Fruit fly (Drosophila melanogaster) whole organism, embryonic: ENCODE results near the gene Ugt35E1.

Experiments used
- CG10147 ChIP-seq: fragments of 200-800 bp; sonication (Bioruptor generic); optimal IDR thresholded peaks from 2 replicates; lab custom pipeline; 2019; ENCODE audit warnings: missing biosample characterization, mild to moderate bottlenecking, missing genetic modification characterization, moderate library complexity
- CG10209 ChIP-seq: fragments of 200-800 bp; sonication (Bioruptor generic); optimal IDR thresholded peaks from 3 replicates; lab custom pipeline; 2017; ENCODE audit warnings: missing biosample characterization, mild to moderate bottlenecking, missing genetic modification characterization, missing genetic modification reagents
- CG10979 ChIP-seq: fragments of 200-800 bp; sonication (Bioruptor generic); optimal IDR thresholded peaks from 2 replicates; lab custom pipeline; 2018; ENCODE audit warnings: missing biosample characterization, mild to moderate bottlenecking, missing genetic modification characterization, moderate library complexity
- CG12299 ChIP-seq: fragments of 200-800 bp; sonication (Bioruptor generic); optimal IDR thresholded peaks from 2 replicates; lab custom pipeline; 2018; ENCODE audit warnings: missing biosample characterization, mild to moderate bottlenecking, missing genetic modification characterization
- CG14710 ChIP-seq: fragments of 200-800 bp; sonication (Bioruptor generic); optimal IDR thresholded peaks from 3 replicates; lab custom pipeline; 2019; ENCODE audit warnings: missing biosample characterization, mild to moderate bottlenecking, missing genetic modification characterization, moderate library complexity
- CG1647 ChIP-seq: fragments of 200-800 bp; sonication (Bioruptor generic); optimal IDR thresholded peaks from 3 replicates; lab custom pipeline; 2016; ENCODE audit warnings: missing biosample characterization, missing genetic modification characterization
- CG16815 ChIP-seq: fragments of 200-800 bp; sonication (Bioruptor generic); optimal IDR thresholded peaks from 3 replicates; lab custom pipeline; 2017; ENCODE audit warnings: missing biosample characterization, mild to moderate bottlenecking, missing genetic modification characterization
- CG16863 ChIP-seq: fragments of 200-800 bp; sonication (Bioruptor generic); optimal IDR thresholded peaks from 3 replicates; lab custom pipeline; 2016; ENCODE audit warnings: missing biosample characterization, missing genetic modification characterization
- CG17802 ChIP-seq: fragments of 200-800 bp; sonication (Bioruptor generic); optimal IDR thresholded peaks from 2 replicates; lab custom pipeline; 2018; ENCODE audit warnings: missing biosample characterization, mild to moderate bottlenecking, missing genetic modification characterization, moderate library complexity
- CG18262 ChIP-seq: fragments of 200-800 bp; optimal IDR thresholded peaks from 3 replicates; lab custom pipeline; 2019; ENCODE audit warnings: missing biosample characterization, mild to moderate bottlenecking, missing genetic modification characterization, moderate library complexity
- CG31441 ChIP-seq: fragments of 200-800 bp; sonication (Bioruptor generic); IDR thresholded peaks from 2 replicates; pipeline ENCODE4 v1.3.6; 2022; ENCODE audit warnings: missing biosample characterization, missing genetic modification characterization
- CG8388 ChIP-seq: fragments of 200-800 bp; sonication (Bioruptor generic); optimal IDR thresholded peaks from 2 replicates; lab custom pipeline; 2019; ENCODE audit warnings: missing biosample characterization, mild to moderate bottlenecking, missing genetic modification characterization, moderate library complexity
- CG8924 ChIP-seq: fragments of 200-800 bp; optimal IDR thresholded peaks from 3 replicates; lab custom pipeline; 2019; ENCODE audit warnings: missing biosample characterization, mild to moderate bottlenecking, missing genetic modification characterization, moderate library complexity
- CG9797 ChIP-seq: fragments of 200-800 bp; sonication (Bioruptor generic); optimal IDR thresholded peaks from 3 replicates; lab custom pipeline; 2018; ENCODE audit warnings: missing biosample characterization, mild to moderate bottlenecking, missing genetic modification characterization
- Chrac-16 ChIP-seq: fragments of 200-800 bp; sonication (Bioruptor generic); optimal IDR thresholded peaks from 3 replicates; lab custom pipeline; 2016; ENCODE audit warnings: missing biosample characterization, missing genetic modification characterization
- D19B ChIP-seq: fragments of 200-800 bp; sonication (Bioruptor generic); optimal IDR thresholded peaks from 2 replicates; lab custom pipeline; 2017; ENCODE audit warnings: missing biosample characterization, mild to moderate bottlenecking, missing genetic modification characterization
- Dbx ChIP-seq: fragments of 200-800 bp; sonication (Bioruptor generic); IDR thresholded peaks from 3 replicates; pipeline ENCODE4 v1.3.6; 2022; ENCODE audit warnings: missing biosample characterization, missing genetic modification characterization
- Dp ChIP-seq: fragments of 200-800 bp; sonication (Bioruptor generic); optimal IDR thresholded peaks from 2 replicates; lab custom pipeline; 2018; ENCODE audit warnings: missing biosample characterization, mild to moderate bottlenecking, missing genetic modification characterization, moderate library complexity
- H2.0 ChIP-seq: fragments of 200-800 bp; sonication (Bioruptor generic); IDR thresholded peaks from 2 replicates; pipeline ENCODE4 v1.3.6; 2022; ENCODE audit warnings: missing biosample characterization, missing genetic modification characterization
- HmgD ChIP-seq: fragments of 200-800 bp; sonication (Bioruptor generic); optimal IDR thresholded peaks from 3 replicates; lab custom pipeline; 2016; ENCODE audit warnings: missing biosample characterization, missing genetic modification characterization
- Kr ChIP-seq: fragments of 200-800 bp; sonication (Bioruptor generic); optimal IDR thresholded peaks from 2 replicates; lab custom pipeline; 2017; ENCODE audit warnings: missing biosample characterization, mild to moderate bottlenecking, missing genetic modification characterization
- Lhr ChIP-seq: fragments of 200-800 bp; sonication (Bioruptor generic); optimal IDR thresholded peaks from 3 replicates; lab custom pipeline; 2017; ENCODE audit warnings: mild to moderate bottlenecking, missing biosample characterization, missing genetic modification reagents, missing genetic modification characterization
- Six4 ChIP-seq: fragments of 200-800 bp; sonication (Bioruptor generic); optimal IDR thresholded peaks from 2 replicates; lab custom pipeline; 2016; ENCODE audit warnings: missing biosample characterization, missing genetic modification characterization
- Vsx1 ChIP-seq: fragments of 200-800 bp; sonication (Bioruptor generic); optimal IDR thresholded peaks from 2 replicates; lab custom pipeline; 2017; ENCODE audit warnings: missing biosample characterization, mild to moderate bottlenecking, missing genetic modification characterization, missing genetic modification reagents
- YL-1 ChIP-seq: fragments of 200-800 bp; sonication (Bioruptor generic); optimal IDR thresholded peaks from 3 replicates; lab custom pipeline; 2017; ENCODE audit warnings: missing biosample characterization, mild to moderate bottlenecking, missing genetic modification characterization
- ara ChIP-seq: fragments of 200-800 bp; sonication (Bioruptor generic); IDR thresholded peaks from 2 replicates; pipeline ENCODE4 v1.3.6; 2022; ENCODE audit warnings: missing biosample characterization, missing genetic modification characterization
- bbx ChIP-seq: fragments of 200-800 bp; sonication (Bioruptor generic); IDR thresholded peaks from 2 replicates; pipeline ENCODE4 v1.3.6; 2022; ENCODE audit warnings: missing biosample characterization, missing genetic modification characterization; ENCODE audit not compliant: partially characterized antibody
- btn ChIP-seq: fragments of 200-800 bp; sonication (Bioruptor generic); optimal IDR thresholded peaks from 2 replicates; lab custom pipeline; 2016; ENCODE audit warnings: missing biosample characterization, missing genetic modification characterization
- ci ChIP-seq: fragments of 200-800 bp; sonication (Bioruptor generic); IDR thresholded peaks from 3 replicates; pipeline ENCODE4 v1.3.6; 2022; ENCODE audit warnings: missing biosample characterization, missing genetic modification characterization
- corto ChIP-seq: fragments of 200-800 bp; sonication (Bioruptor generic); optimal IDR thresholded peaks from 2 replicates; lab custom pipeline; 2016; ENCODE audit warnings: missing biosample characterization, mild to moderate bottlenecking, missing genetic modification characterization, moderate library complexity
- crc ChIP-seq: fragments of 200-800 bp; sonication (Bioruptor generic); optimal IDR thresholded peaks from 2 replicates; lab custom pipeline; 2016; ENCODE audit warnings: missing biosample characterization, missing genetic modification characterization
- crol ChIP-seq: fragments of 200-800 bp; sonication (Bioruptor generic); IDR thresholded peaks from 2 replicates; pipeline ENCODE4 v1.3.6; 2022; ENCODE audit warnings: missing biosample characterization, missing genetic modification characterization
- fru ChIP-seq: fragments of >200 bp; optimal IDR thresholded peaks from 2 replicates; lab custom pipeline; 2017
- gcm ChIP-seq: fragments of 200-800 bp; sonication (Bioruptor generic); optimal IDR thresholded peaks from 2 replicates; lab custom pipeline; 2019; ENCODE audit warnings: missing biosample characterization, mild to moderate bottlenecking, missing genetic modification characterization, moderate library complexity
- her ChIP-seq: fragments of 200-800 bp; sonication (Bioruptor generic); optimal IDR thresholded peaks from 2 replicates; lab custom pipeline; 2016; ENCODE audit warnings: missing biosample characterization, missing genetic modification characterization
- inv ChIP-seq: fragments of 200-800 bp; sonication (Bioruptor generic); IDR thresholded peaks from 2 replicates; pipeline ENCODE4 v1.3.6; 2022; ENCODE audit warnings: missing biosample characterization, missing genetic modification characterization; ENCODE audit not compliant: partially characterized antibody
- kah ChIP-seq: fragments of 200-800 bp; sonication (Bioruptor generic); optimal IDR thresholded peaks from 2 replicates; lab custom pipeline; 2018; ENCODE audit warnings: missing biosample characterization, mild to moderate bottlenecking, missing genetic modification characterization
- mirr ChIP-seq: fragments of 200-800 bp; sonication (Bioruptor generic); optimal IDR thresholded peaks from 3 replicates; lab custom pipeline; 2018; ENCODE audit warnings: missing biosample characterization, mild to moderate bottlenecking, missing genetic modification characterization
- onecut ChIP-seq: fragments of 200-800 bp; sonication (Bioruptor generic); IDR thresholded peaks from 2 replicates; pipeline ENCODE4 v1.3.6; 2022; ENCODE audit warnings: missing biosample characterization, missing genetic modification characterization
- pho ChIP-seq: fragments of 200-800 bp; sonication (Bioruptor generic); optimal IDR thresholded peaks from 2 replicates; lab custom pipeline; 2016; ENCODE audit warnings: missing biosample characterization, missing genetic modification characterization
- repo ChIP-seq: fragments of 200-800 bp; sonication (Bioruptor generic); optimal IDR thresholded peaks from 2 replicates; lab custom pipeline; 2016; ENCODE audit warnings: missing biosample characterization, missing genetic modification characterization
- rib ChIP-seq: fragments of 200-800 bp; sonication (Bioruptor generic); IDR thresholded peaks from 2 replicates; pipeline ENCODE4 v1.3.6; 2022; ENCODE audit warnings: missing biosample characterization, missing genetic modification characterization
- run ChIP-seq: fragments of 200-800 bp; sonication (Bioruptor generic); optimal IDR thresholded peaks from 3 replicates; lab custom pipeline; 2018; ENCODE audit warnings: missing biosample characterization, mild to moderate bottlenecking, missing genetic modification characterization
- sna ChIP-seq: fragments of 200-800 bp; sonication (Bioruptor generic); IDR thresholded peaks from 2 replicates; pipeline ENCODE4 v1.3.6; 2022; ENCODE audit warnings: missing biosample characterization, missing genetic modification characterization; ENCODE audit not compliant: partially characterized antibody
- sqz ChIP-seq: fragments of 200-800 bp; sonication (Bioruptor generic); optimal IDR thresholded peaks from 3 replicates; lab custom pipeline; 2018; ENCODE audit warnings: missing biosample characterization, mild to moderate bottlenecking, missing genetic modification characterization
- trem ChIP-seq: fragments of 200-800 bp; optimal IDR thresholded peaks from 3 replicates; lab custom pipeline; 2019; ENCODE audit warnings: missing biosample characterization, mild to moderate bottlenecking, missing genetic modification characterization, moderate library complexity
- trh ChIP-seq: fragments of 200-800 bp; sonication (Bioruptor generic); optimal IDR thresholded peaks from 2 replicates; lab custom pipeline; 2016; ENCODE audit warnings: missing biosample characterization, missing genetic modification characterization
- twi ChIP-seq: fragments of 200-800 bp; optimal IDR thresholded peaks from 2 replicates; lab custom pipeline; 2019; ENCODE audit warnings: missing biosample characterization, mild to moderate bottlenecking, missing genetic modification characterization, moderate library complexity
- unc-4 ChIP-seq: fragments of 200-800 bp; sonication (Bioruptor generic); IDR thresholded peaks from 2 replicates; pipeline ENCODE4 v1.3.6; 2022; ENCODE audit warnings: missing biosample characterization, missing genetic modification characterization; ENCODE audit not compliant: partially characterized antibody

Gene Ugt35E1

DNA sequence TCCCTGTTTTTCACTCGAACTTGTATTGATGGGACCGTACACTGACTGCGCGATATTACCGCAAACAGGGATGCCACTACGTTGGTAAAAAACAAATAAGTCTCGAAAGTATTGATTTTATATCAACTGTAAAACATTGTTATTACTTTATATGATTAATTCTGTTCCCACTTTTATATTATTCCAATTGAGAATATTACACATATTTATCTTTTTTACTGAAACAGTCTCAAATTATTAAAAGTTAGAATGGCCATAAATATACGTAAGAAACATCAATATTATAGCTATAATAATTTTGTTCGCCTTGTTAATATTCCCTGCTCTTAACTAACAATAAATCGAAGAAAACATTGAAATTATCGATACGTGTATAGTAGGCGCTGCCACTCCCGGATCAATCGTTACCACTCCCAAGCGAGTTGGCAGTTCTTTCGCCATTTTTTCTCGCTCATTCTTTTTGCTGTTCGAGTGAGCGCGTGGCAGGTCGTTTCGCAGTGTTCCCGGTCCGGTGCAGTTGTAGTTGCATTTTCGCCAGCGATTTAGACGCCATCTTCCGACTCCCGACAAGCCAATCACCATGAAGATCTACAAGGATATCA is 44.0 kb upstream of the Ugt35E1 start, which contains the start of the genes SdhC and Tctp (continued):
- no peak for TF ChIP-seq trh (GFP tag; lab: Kevin White, UChicago)
- peak; percentile 15 for TF ChIP-seq CG8388
- peak; percentile 12 for TF ChIP-seq CG10209 (GFP tag; lab: Kevin White, UChicago)
- peak; percentile 67 for TF ChIP-seq CG9797 (GFP tag; lab: Kevin White, UChicago)
- TF ChIP-seq unc-4 (GFP tag; lab: Robert Waterston, UW), result 0 out of 2 replicates have a peak, but pooled peaks have one; percentile 51
- no peak for TF ChIP-seq her (GFP tag; lab: Kevin White, UChicago)
- peak; percentile 74; the same call in 1 of the 2 replicates for TF ChIP-seq rib
- TF ChIP-seq CG14710 (tag; lab: Kevin White, UChicago), result peak; percentile 89
- TF ChIP-seq onecut (GFP tag; lab: Robert Waterston, UW), result peak; percentile 70
- TF ChIP-seq ara (GFP tag; lab: Robert Waterston, UW), result no peak
- no peak for TF ChIP-seq H2.0
- TF ChIP-seq CG16815 (GFP tag; lab: Kevin White, UChicago), result no peak
- TF ChIP-seq crol (GFP tag; lab: Robert Waterston, UW), result no peak
- no peak for TF ChIP-seq Kr (GFP tag; lab: Kevin White, UChicago)
- peak; percentile 56 for TF ChIP-seq bbx (GFP tag; lab: Robert Waterston, UW)
- TF ChIP-seq pho (GFP tag; lab: Kevin White, UChicago), result peak; percentile 55
- no peak for TF ChIP-seq btn (GFP tag; lab: Kevin White, UChicago)
- TF ChIP-seq corto (GFP tag; lab: Kevin White, UChicago), result no peak
- no peak for TF ChIP-seq sqz (GFP tag; lab: Kevin White, UChicago)
- no peak for TF ChIP-seq CG1647 (GFP tag; lab: Kevin White, UChicago)
- peak; percentile 59; the same call in 1 of the 2 replicates for TF ChIP-seq CG31441 (GFP tag; lab: Robert Waterston, UW)
- TF ChIP-seq YL-1, result peak; percentile 90
- peak; percentile 34 for TF ChIP-seq HmgD
- TF ChIP-seq crc, result no peak
- peak; percentile 38 for TF ChIP-seq Six4 (GFP tag; lab: Kevin White, UChicago)
- TF ChIP-seq sna (GFP tag; lab: Robert Waterston, UW), result 0 out of 2 replicates have a peak, but pooled peaks have one; percentile 4
- peak; percentile 23 for TF ChIP-seq CG10979
- TF ChIP-seq CG8924, result peak; percentile 46
- peak; percentile 100 for TF ChIP-seq trem (tag; lab: Kevin White, UChicago)
- TF ChIP-seq gcm (GFP tag; lab: Kevin White, UChicago), result peak; percentile 18
- TF ChIP-seq Lhr, result peak; percentile 58
- TF ChIP-seq mirr (GFP tag; lab: Kevin White, UChicago), result peak; percentile 27
- TF ChIP-seq kah, result peak; percentile 13
- no peak for TF ChIP-seq fru (lab: Kevin White, UChicago)
- peak; percentile 41 for TF ChIP-seq run (tag; lab: Kevin White, UChicago)
- TF ChIP-seq CG18262 (tag; lab: Kevin White, UChicago), result peak; percentile 62
- peak; percentile 6 for TF ChIP-seq CG17802 (tag; lab: Kevin White, UChicago)
- peak; percentile 15 for TF ChIP-seq D19B (GFP tag; lab: Kevin White, UChicago)
- TF ChIP-seq CG10147, result peak; percentile 6
- TF ChIP-seq inv, result peak; percentile 25; the same call in 1 of the 2 replicates
- TF ChIP-seq Dp (GFP tag; lab: Kevin White, UChicago), result peak; percentile 30
- no peak for TF ChIP-seq twi (tag; lab: Kevin White, UChicago)
- TF ChIP-seq CG16863 (GFP tag; lab: Kevin White, UChicago), result peak; percentile 49
- TF ChIP-seq CG12299, result peak; percentile 46
- TF ChIP-seq Chrac-16 (GFP tag; lab: Kevin White, UChicago), result peak; percentile 27
- peak; percentile 24 for TF ChIP-seq Vsx1 (GFP tag; lab: Kevin White, UChicago)
- TF ChIP-seq ci (GFP tag; lab: Robert Waterston, UW), result peak; percentile 23; the same call in 1 of the 3 replicates
- 0 out of 3 replicates have a peak, but pooled peaks have one; percentile 35 for TF ChIP-seq Dbx
- TF ChIP-seq repo (GFP tag; lab: Kevin White, UChicago), result no peak
